Worm (Caenorhabditis elegans) whole organism, L1 larva: ENCODE results near the gene twk-2.

Source experiments
- ama-1 ChIP-seq: fragments of 150-350 bp; optimal IDR thresholded peaks from 2 replicates; lab custom pipeline; 2014
- egl-27 ChIP-seq, 2 experiments: fragments of 150-350 bp in 1 of 2; sonication (generic microtip); optimal IDR thresholded peaks; 3 replicates each; lab custom pipeline; 2017 to 2018; ENCODE audit warnings: missing biosample characterization in 2 of 2, missing genetic modification characterization in 2 of 2, missing genetic modification reagents in 2 of 2
- elt-3 ChIP-seq, 6 experiments: fragments of 150-350 bp in 1 of 6; sonication (generic microtip); optimal IDR thresholded peaks; 2 replicates each; lab custom pipeline; 2017 to 2018; ENCODE audit warnings: missing biosample characterization in 6 of 6, missing genetic modification characterization in 6 of 6, inconsistent platforms in 1 of 6
- unc-130 ChIP-seq: fragments of 150-350 bp; optimal IDR thresholded peaks from 2 replicates; lab custom pipeline; 2017; ENCODE audit warnings: missing biosample characterization, missing genetic modification characterization, inconsistent platforms
- unc-30 ChIP-seq: sonication (generic microtip); optimal IDR thresholded peaks from 2 replicates; lab custom pipeline; 2017; ENCODE audit warnings: missing biosample characterization, missing genetic modification characterization

ce11 chrII:4462842-4463241 is 9.9 kb upstream of the twk-2 start:
- TF ChIP-seq unc-130 (tag; lab: Kevin White, UChicago) (no peak), egl-27 (tag; optimal IDR thresholded peaks at IDR 0.05; lab: Kevin White, UChicago) (no peak), unc-30 (tag; lab: Kevin White, UChicago) (no peak), elt-3 (tag; optimal IDR thresholded peaks at IDR 0.05; lab: Kevin White, UChicago) (no peak), ama-1 (lab: Kevin White, UChicago) (no peak)
